Fruit fly (Drosophila melanogaster) whole organism, prepupa: ENCODE measurements around the gene CG31904.

Experiments
- CG10631 ChIP-seq: fragments of 200-800 bp; sonication (Bioruptor generic); optimal IDR thresholded peaks from 2 replicates; lab custom pipeline; 2016; ENCODE audit warnings: missing biosample characterization, missing genetic modification characterization
- CG10669 ChIP-seq: fragments of 200-800 bp; sonication (Bioruptor generic); optimal IDR thresholded peaks from 3 replicates; lab custom pipeline; 2018; ENCODE audit warnings: missing biosample characterization, mild to moderate bottlenecking, missing genetic modification characterization, moderate library complexity
- CG11294 ChIP-seq: fragments of 200-800 bp; sonication (Bioruptor generic); IDR thresholded peaks from 2 replicates; pipeline ENCODE4 v1.3.6; 2022; ENCODE audit warnings: missing biosample characterization, missing genetic modification characterization
- CG11902 ChIP-seq: fragments of 200-800 bp; sonication (Bioruptor generic); optimal IDR thresholded peaks from 3 replicates; lab custom pipeline; 2016; ENCODE audit warnings: missing biosample characterization, missing genetic modification characterization
- CG15336 ChIP-seq: fragments of 200-800 bp; sonication (Bioruptor generic); IDR thresholded peaks from 2 replicates; pipeline ENCODE4 v1.3.6; 2022; ENCODE audit warnings: missing biosample characterization, missing genetic modification characterization
- CG1621 ChIP-seq: fragments of 200-800 bp; sonication (Bioruptor generic); optimal IDR thresholded peaks from 3 replicates; lab custom pipeline; 2018; ENCODE audit warnings: missing biosample characterization, mild to moderate bottlenecking, missing genetic modification characterization
- CG3032 ChIP-seq: fragments of 200-800 bp; optimal IDR thresholded peaks from 2 replicates; lab custom pipeline; 2019; ENCODE audit warnings: missing biosample characterization, mild to moderate bottlenecking, missing genetic modification characterization, moderate library complexity
- CG32006 ChIP-seq: fragments of 200-800 bp; sonication (Bioruptor generic); optimal IDR thresholded peaks from 3 replicates; lab custom pipeline; 2017; ENCODE audit warnings: missing biosample characterization, mild to moderate bottlenecking, missing genetic modification characterization
- CG34406 ChIP-seq: fragments of 200-800 bp; sonication (Bioruptor generic); optimal IDR thresholded peaks from 3 replicates; lab custom pipeline; 2016; ENCODE audit warnings: missing biosample characterization, missing genetic modification characterization
- CG3919 ChIP-seq: fragments of 200-800 bp; sonication (Bioruptor generic); optimal IDR thresholded peaks from 3 replicates; lab custom pipeline; 2016; ENCODE audit warnings: missing biosample characterization, missing genetic modification characterization
- CG4318 ChIP-seq: fragments of 200-800 bp; sonication (Bioruptor generic); optimal IDR thresholded peaks from 3 replicates; lab custom pipeline; 2017; ENCODE audit warnings: missing biosample characterization, mild to moderate bottlenecking, missing genetic modification characterization
- CG6276 ChIP-seq: fragments of 200-800 bp; sonication (Bioruptor generic); optimal IDR thresholded peaks from 2 replicates; lab custom pipeline; 2017; ENCODE audit warnings: missing biosample characterization, mild to moderate bottlenecking, missing genetic modification characterization
- CG6792 ChIP-seq: fragments of 200-800 bp; sonication (Bioruptor generic); optimal IDR thresholded peaks from 3 replicates; lab custom pipeline; 2016; ENCODE audit warnings: missing biosample characterization, missing genetic modification characterization
- CG6808 ChIP-seq: fragments of 200-800 bp; sonication (Bioruptor generic); optimal IDR thresholded peaks from 3 replicates; lab custom pipeline; 2017; ENCODE audit warnings: missing biosample characterization, missing genetic modification characterization, mild to moderate bottlenecking, moderate library complexity, missing genetic modification reagents
- CG6854 ChIP-seq: fragments of 200-800 bp; sonication (Bioruptor generic); optimal IDR thresholded peaks from 2 replicates; lab custom pipeline; 2017; ENCODE audit warnings: missing biosample characterization, mild to moderate bottlenecking, missing genetic modification characterization
- CG7368 ChIP-seq: fragments of 200-800 bp; sonication (Bioruptor generic); optimal IDR thresholded peaks from 3 replicates; lab custom pipeline; 2016; ENCODE audit warnings: missing biosample characterization, missing genetic modification characterization
- CG8119 ChIP-seq: fragments of 200-800 bp; sonication (Bioruptor generic); IDR thresholded peaks from 3 replicates; pipeline ENCODE4 v1.3.6; 2022; ENCODE audit warnings: missing biosample characterization, missing genetic modification characterization
- CG8319 ChIP-seq: fragments of 200-800 bp; sonication (Bioruptor generic); optimal IDR thresholded peaks from 3 replicates; lab custom pipeline; 2016; ENCODE audit warnings: missing biosample characterization, missing genetic modification characterization
- CG9139 ChIP-seq: fragments of 200-800 bp; sonication (Bioruptor generic); optimal IDR thresholded peaks from 3 replicates; lab custom pipeline; 2017; ENCODE audit warnings: missing biosample characterization, mild to moderate bottlenecking, missing genetic modification characterization
- Eip75B ChIP-seq: fragments of 200-800 bp; sonication (Bioruptor generic); optimal IDR thresholded peaks from 3 replicates; lab custom pipeline; 2016; ENCODE audit warnings: missing biosample characterization, missing genetic modification characterization
- Eip78C ChIP-seq: fragments of 200-800 bp; sonication (Bioruptor generic); peaks from one replicate; lab custom pipeline; 2016; ENCODE audit warnings: missing biosample characterization, missing genetic modification characterization
- Eip93F ChIP-seq: fragments of 200-800 bp; sonication (Bioruptor generic); optimal IDR thresholded peaks from 2 replicates; lab custom pipeline; 2016; ENCODE audit warnings: missing biosample characterization, mild to moderate bottlenecking, missing genetic modification characterization
- Ets21C ChIP-seq: fragments of 200-800 bp; sonication (Bioruptor generic); optimal IDR thresholded peaks from 3 replicates; lab custom pipeline; 2016; ENCODE audit warnings: missing biosample characterization, missing genetic modification characterization
- Ets96B ChIP-seq: fragments of 200-800 bp; optimal IDR thresholded peaks from 2 replicates; lab custom pipeline; 2019; ENCODE audit warnings: missing biosample characterization, mild to moderate bottlenecking, missing genetic modification characterization, moderate library complexity
- Hr38 ChIP-seq: sonication (Bioruptor generic); optimal IDR thresholded peaks from 2 replicates; lab custom pipeline; 2016; ENCODE audit warnings: missing biosample characterization, missing genetic modification characterization
- Hr39 ChIP-seq: fragments of 200-800 bp; sonication (Bioruptor generic); optimal IDR thresholded peaks from 2 replicates; lab custom pipeline; 2016; ENCODE audit warnings: missing biosample characterization, missing genetic modification characterization
- Lpt ChIP-seq: fragments of 200-800 bp; sonication (Bioruptor generic); optimal IDR thresholded peaks from 3 replicates; lab custom pipeline; 2016; ENCODE audit warnings: missing biosample characterization, missing genetic modification characterization
- Met ChIP-seq: fragments of 200-800 bp; sonication (Bioruptor generic); optimal IDR thresholded peaks from 3 replicates; lab custom pipeline; 2016; ENCODE audit warnings: missing biosample characterization, missing genetic modification characterization
- OdsH ChIP-seq: fragments of 200-800 bp; sonication (Bioruptor generic); optimal IDR thresholded peaks from 3 replicates; lab custom pipeline; 2016; ENCODE audit warnings: missing biosample characterization, missing genetic modification characterization
- Smox ChIP-seq: fragments of 200-800 bp; sonication (Bioruptor generic); optimal IDR thresholded peaks from 3 replicates; lab custom pipeline; 2016; ENCODE audit warnings: missing biosample characterization, missing genetic modification characterization
- Sox102F ChIP-seq: fragments of 200-800 bp; sonication (Bioruptor generic); optimal IDR thresholded peaks from 2 replicates; lab custom pipeline; 2016; ENCODE audit warnings: missing biosample characterization, mild to moderate bottlenecking, missing genetic modification characterization
- Sox15 ChIP-seq: fragments of 200-800 bp; sonication (Bioruptor generic); optimal IDR thresholded peaks from 3 replicates; lab custom pipeline; 2016; ENCODE audit warnings: missing biosample characterization, missing genetic modification characterization
- achi ChIP-seq: fragments of 200-800 bp; sonication (Bioruptor generic); optimal IDR thresholded peaks from 3 replicates; lab custom pipeline; 2016; ENCODE audit warnings: missing biosample characterization, missing genetic modification characterization
- acj6 ChIP-seq: fragments of 200-800 bp; sonication (Bioruptor generic); optimal IDR thresholded peaks from 3 replicates; lab custom pipeline; 2016; ENCODE audit warnings: missing biosample characterization, missing genetic modification characterization
- cyc ChIP-seq: fragments of 200-800 bp; sonication (Bioruptor generic); optimal IDR thresholded peaks from 3 replicates; lab custom pipeline; 2016; ENCODE audit warnings: missing biosample characterization, missing genetic modification characterization
- dac ChIP-seq: fragments of 200-800 bp; sonication (Bioruptor generic); optimal IDR thresholded peaks from 2 replicates; lab custom pipeline; 2017; ENCODE audit warnings: missing biosample characterization, mild to moderate bottlenecking, missing genetic modification characterization
- eg ChIP-seq: fragments of 200-800 bp; sonication (Bioruptor generic); IDR thresholded peaks from 3 replicates; pipeline ENCODE4 v1.3.6; 2022; ENCODE audit warnings: missing biosample characterization, missing genetic modification characterization
- esn ChIP-seq: fragments of 200-800 bp; sonication (Bioruptor generic); optimal IDR thresholded peaks from 2 replicates; lab custom pipeline; 2016; ENCODE audit warnings: missing biosample characterization, mild to moderate bottlenecking, missing genetic modification characterization, moderate library complexity
- fd59A ChIP-seq: fragments of 200-800 bp; sonication (Bioruptor generic); optimal IDR thresholded peaks from 2 replicates; lab custom pipeline; 2017; ENCODE audit warnings: missing biosample characterization, mild to moderate bottlenecking, missing genetic modification characterization, missing genetic modification reagents
- fd85E ChIP-seq: fragments of 200-800 bp; sonication (Bioruptor generic); optimal IDR thresholded peaks from 3 replicates; lab custom pipeline; 2016; ENCODE audit warnings: missing biosample characterization, missing genetic modification characterization
- net ChIP-seq: fragments of 200-800 bp; sonication (Bioruptor generic); optimal IDR thresholded peaks from 3 replicates; lab custom pipeline; 2016; ENCODE audit warnings: missing biosample characterization, missing genetic modification characterization
- pdm3 ChIP-seq: fragments of 200-800 bp; sonication (Bioruptor generic); optimal IDR thresholded peaks from 3 replicates; lab custom pipeline; 2016; ENCODE audit warnings: missing biosample characterization, missing genetic modification characterization
- salr ChIP-seq, 2 experiments: fragments of 200-800 bp; sonication (Bioruptor generic); optimal IDR thresholded peaks; 3 replicates each; lab custom pipeline; 2016 to 2018; ENCODE audit warnings: missing biosample characterization in 2 of 2, missing genetic modification characterization in 2 of 2, mild to moderate bottlenecking in 1 of 2
- svp ChIP-seq: fragments of 200-800 bp; sonication (Bioruptor generic); peaks from one replicate; lab custom pipeline; 2016; ENCODE audit warnings: missing biosample characterization, missing genetic modification characterization
- topi ChIP-seq: fragments of 200-800 bp; sonication (Bioruptor generic); optimal IDR thresholded peaks from 3 replicates; lab custom pipeline; 2016; ENCODE audit warnings: missing biosample characterization, missing genetic modification characterization
- vri ChIP-seq: fragments of 200-800 bp; sonication (Bioruptor generic); optimal IDR thresholded peaks from 3 replicates; lab custom pipeline; 2016; ENCODE audit warnings: missing biosample characterization, mild to moderate bottlenecking, missing genetic modification characterization

CG31904 gene

dm6 chr2L:7703534-7703933 is 35.1 kb downstream of the CG31904 start (continued):
- peak; percentile 7 to 60 for TF ChIP-seq salr (GFP tag; optimal IDR thresholded peaks at IDR 0.05; lab: Kevin White, UChicago)
- peak; percentile 83 for TF ChIP-seq Eip75B
- TF ChIP-seq Ets96B (tag; lab: Kevin White, UChicago): no peak
- peak; percentile 82 for TF ChIP-seq Sox15 (GFP tag; lab: Kevin White, UChicago)
- TF ChIP-seq CG8119 (GFP tag; lab: Robert Waterston, UW): peak; percentile 71
- TF ChIP-seq CG6792: peak; percentile 85
- TF ChIP-seq Eip78C (GFP tag; lab: Kevin White, UChicago): peak; percentile 96
- TF ChIP-seq CG10669: peak; percentile 84
- TF ChIP-seq esn (GFP tag; lab: Kevin White, UChicago): peak; percentile 87
- peak; percentile 59 for TF ChIP-seq CG11902
- peak; percentile 34 for TF ChIP-seq CG6276 (GFP tag; lab: Kevin White, UChicago)
- peak; percentile 80 for TF ChIP-seq fd59A (GFP tag; lab: Kevin White, UChicago)
- TF ChIP-seq CG9139 (GFP tag; lab: Kevin White, UChicago): peak; percentile 68
- TF ChIP-seq Hr39 (GFP tag; lab: Kevin White, UChicago): peak; percentile 84
- TF ChIP-seq Sox102F: peak; percentile 86
- TF ChIP-seq net: peak; percentile 79
- peak; percentile 72 for TF ChIP-seq Ets21C (GFP tag; lab: Kevin White, UChicago)
- no peak for TF ChIP-seq Eip93F (GFP tag; lab: Kevin White, UChicago)
- no peak for TF ChIP-seq Hr38 (GFP tag; lab: Kevin White, UChicago)
- no peak for TF ChIP-seq dac
- TF ChIP-seq CG7368: peak; percentile 73
- peak; percentile 86 for TF ChIP-seq CG34406 (GFP tag; lab: Kevin White, UChicago)
- peak; percentile 81; the same call in 1 of the 2 replicates for TF ChIP-seq CG15336
- peak; percentile 50 for TF ChIP-seq Lpt (GFP tag; lab: Kevin White, UChicago)
- peak; percentile 24 for TF ChIP-seq fd85E (GFP tag; lab: Kevin White, UChicago)
- TF ChIP-seq CG6808 (GFP tag; lab: Kevin White, UChicago): peak; percentile 79
- peak; percentile 47; the same call in 2 of the 3 replicates for TF ChIP-seq eg (GFP tag; lab: Robert Waterston, UW)
- peak; percentile 83 for TF ChIP-seq OdsH
- peak; percentile 25; the same call in 1 of the 2 replicates for TF ChIP-seq CG11294 (GFP tag; lab: Robert Waterston, UW)
- TF ChIP-seq, all 60 proteins: peak for 53

- TF ChIP-seq CG34406 (GFP tag; lab: Kevin White, UChicago): peak; percentile 46
- TF ChIP-seq esn (GFP tag; lab: Kevin White, UChicago): peak; percentile 61
- TF ChIP-seq OdsH: peak; percentile 16
- peak; percentile 63 for TF ChIP-seq acj6
- TF ChIP-seq CG3032 (tag; lab: Kevin White, UChicago): peak; percentile 98
- peak; percentile 5 for TF ChIP-seq achi (GFP tag; lab: Kevin White, UChicago)
- TF ChIP-seq pdm3: peak; percentile 62
- peak; percentile 85 for TF ChIP-seq Eip78C (GFP tag; lab: Kevin White, UChicago)
- peak; percentile 34 for TF ChIP-seq CG6276 (GFP tag; lab: Kevin White, UChicago)
- peak; percentile 74 for TF ChIP-seq svp (GFP tag; lab: Kevin White, UChicago)
- TF ChIP-seq Eip75B: peak; percentile 34
- peak; percentile 55 for TF ChIP-seq eg (GFP tag; lab: Robert Waterston, UW)
- TF ChIP-seq dac: no peak
- no peak for TF ChIP-seq CG1621 (tag; lab: Kevin White, UChicago)
- TF ChIP-seq Hr38 (GFP tag; lab: Kevin White, UChicago): no peak
- TF ChIP-seq topi: peak; percentile 53
- TF ChIP-seq CG9139 (GFP tag; lab: Kevin White, UChicago): peak; percentile 10
- TF ChIP-seq Lpt (GFP tag; lab: Kevin White, UChicago): peak; percentile 26
- TF ChIP-seq vri: no peak
- TF ChIP-seq Met (GFP tag; lab: Kevin White, UChicago): peak; percentile 41
- TF ChIP-seq CG8319: no peak
- peak; percentile 65 for TF ChIP-seq CG3919
- TF ChIP-seq Smox (GFP tag; lab: Kevin White, UChicago): peak; percentile 53
- peak; percentile 16 for TF ChIP-seq CG11902
- peak; percentile 51 for TF ChIP-seq CG10669
- peak; percentile 53 for TF ChIP-seq CG10631 (GFP tag; lab: Kevin White, UChicago)
- TF ChIP-seq CG6854 (GFP tag; lab: Kevin White, UChicago): peak; percentile 85
- TF ChIP-seq CG4318 (GFP tag; lab: Kevin White, UChicago): no peak
- TF ChIP-seq CG6792: peak; percentile 49
- peak; percentile 51 for TF ChIP-seq cyc
- peak; percentile 26 for TF ChIP-seq CG6808 (GFP tag; lab: Kevin White, UChicago)
- no peak for TF ChIP-seq Eip93F (GFP tag; lab: Kevin White, UChicago)
- TF ChIP-seq CG32006: peak; percentile 64
- no peak for TF ChIP-seq fd85E (GFP tag; lab: Kevin White, UChicago)
Observed at dm6 chr2L:7702383-7703188, 36.0 kb downstream of the CG31904 start, which contains the start of gene Tep3. TSS of gene Tep3 (plus strand) at chr2L:7702805.
